Worm (Caenorhabditis elegans) whole organism, midembryonic: Measurements from ENCODE around the gene fbxc-54.

Experiments used
- T22C8.4 ChIP-seq: fragments of 200-800 bp; sonication (Bioruptor generic); IDR thresholded peaks from 2 replicates; pipeline ENCODE4 v1.3.6; 2022; ENCODE audit warnings: missing genetic modification characterization, missing compliant biosample characterization
- cog-1 ChIP-seq: sonication (generic microtip); optimal IDR thresholded peaks from 2 replicates; lab custom pipeline; 2016; ENCODE audit warnings: missing genetic modification characterization, missing compliant biosample characterization
- flt-1 ChIP-seq: fragments of 200-800 bp; sonication (Bioruptor generic); IDR thresholded peaks from 2 replicates; pipeline ENCODE4 v1.3.6; 2022; ENCODE audit warnings: missing genetic modification characterization, missing compliant biosample characterization
- ref-1 ChIP-seq: fragments of 200-800 bp; sonication (Bioruptor generic); conservative IDR thresholded peaks from 2 replicates; pipeline ENCODE4 v1.3.6; 2022; ENCODE audit warnings: missing genetic modification reagents, missing genetic modification characterization, missing compliant biosample characterization
- tab-1 ChIP-seq: fragments of 200-800 bp; sonication (Bioruptor generic); IDR thresholded peaks from 2 replicates; pipeline ENCODE4 v1.3.6; 2022; ENCODE audit warnings: missing genetic modification characterization, missing compliant biosample characterization

- no peak for TF ChIP-seq tab-1 (GFP tag; lab: Robert Waterston, UW)
- no peak for TF ChIP-seq cog-1
- no peak for TF ChIP-seq T22C8.4
- no peak for TF ChIP-seq flt-1 (GFP tag; lab: Robert Waterston, UW)
- no peak for TF ChIP-seq ref-1
Observed at ce11 chrII:67663-68062, 36.1 kb downstream of the fbxc-54 start.
